Worm (Caenorhabditis elegans) whole organism, L4/young adult: ENCODE data around the gene srlf-27.

Experiments
- W03F9.2 ChIP-seq: fragments of 150-350 bp; optimal IDR thresholded peaks from 2 replicates; lab custom pipeline; 2014; ENCODE audit warnings: missing biosample characterization, missing genetic modification characterization
- dao-5 ChIP-seq: sonication (generic microtip); optimal IDR thresholded peaks from 2 replicates; lab custom pipeline; 2016; ENCODE audit warnings: missing genotype, missing genetic modification characterization, moderate library complexity, missing compliant biosample characterization
- him-1 ChIP-seq: sonication (generic microtip); optimal IDR thresholded peaks from 2 replicates; lab custom pipeline; 2016; ENCODE audit warnings: missing genotype, missing genetic modification reagents, missing genetic modification characterization, missing compliant biosample characterization

DNA sequence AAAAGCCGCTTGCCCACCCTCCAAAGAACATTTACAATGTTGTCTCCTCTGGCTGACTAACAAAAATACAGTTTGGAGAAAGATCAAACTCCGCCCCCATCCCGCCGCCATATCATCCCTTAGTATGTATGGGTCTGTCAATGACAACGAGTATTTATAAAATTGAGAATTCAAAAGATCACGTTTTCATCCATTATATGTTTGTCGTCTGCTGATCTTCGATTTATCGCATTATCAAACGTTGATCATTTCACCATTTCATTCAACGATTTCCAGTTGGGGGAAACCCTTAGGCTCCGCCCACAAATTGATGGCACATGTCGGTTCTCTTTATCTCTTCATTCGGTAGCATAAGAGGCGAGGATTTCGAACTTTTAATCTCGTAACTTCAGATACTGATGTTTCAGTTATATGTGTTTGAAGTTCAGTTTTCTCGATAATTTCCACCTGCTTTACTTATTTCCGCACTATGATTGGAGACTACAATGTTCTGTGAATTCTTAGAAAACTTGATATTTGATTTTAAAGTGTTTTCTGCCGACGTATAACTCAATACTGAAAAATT lies 23.3 kb upstream of the srlf-27 start:
- no peak for TF ChIP-seq him-1 (tag; lab: Kevin White, UChicago)
- no peak for TF ChIP-seq dao-5
- no peak for TF ChIP-seq W03F9.2 (tag; lab: Kevin White, UChicago)
